Worm (Caenorhabditis elegans) whole organism, late embryonic: ENCODE results near the gene Y37E11AM.4.

ENCODE experiments used
- ceh-9 ChIP-seq: sonication (generic microtip); optimal IDR thresholded peaks from 2 replicates; lab custom pipeline; 2016; ENCODE audit warnings: mild to moderate bottlenecking, missing genetic modification characterization, inconsistent platforms, missing compliant biosample characterization
- elt-2 ChIP-seq: sonication (generic microtip); optimal IDR thresholded peaks from 2 replicates; lab custom pipeline; 2016; ENCODE audit warnings: missing genetic modification reagents, missing genetic modification characterization, missing compliant biosample characterization
- hlh-15 ChIP-seq: sonication (generic microtip); optimal IDR thresholded peaks from 2 replicates; lab custom pipeline; 2016; ENCODE audit warnings: missing genetic modification characterization, missing compliant biosample characterization
- nhr-11 ChIP-seq: fragments of 150-350 bp; optimal IDR thresholded peaks from 2 replicates; lab custom pipeline; 2014; ENCODE audit warnings: missing biosample characterization, missing genetic modification characterization
- pag-3 ChIP-seq: sonication (generic microtip); optimal IDR thresholded peaks from 2 replicates; lab custom pipeline; 2016; ENCODE audit warnings: missing compliant biosample characterization, missing genetic modification characterization, borderline replicate concordance
- pha-4 ChIP-seq: fragments of 150-350 bp; optimal IDR thresholded peaks from 2 replicates; lab custom pipeline; 2018; ENCODE audit warnings: missing biosample characterization, missing genetic modification reagents, missing genetic modification characterization
- rnt-1 ChIP-seq: sonication (generic microtip); optimal IDR thresholded peaks from 2 replicates; lab custom pipeline; 2016; ENCODE audit warnings: missing genetic modification characterization, missing compliant biosample characterization

- TF ChIP-seq rnt-1 (tag; lab: Kevin White, UChicago), result no peak
- TF ChIP-seq elt-2, result no peak
- TF ChIP-seq ceh-9 (tag; lab: Kevin White, UChicago), result no peak
- TF ChIP-seq nhr-11, result no peak
- TF ChIP-seq pag-3 (tag; lab: Kevin White, UChicago), result no peak
- no peak for TF ChIP-seq pha-4 (tag; lab: Kevin White, UChicago)
- TF ChIP-seq hlh-15 (tag; lab: Kevin White, UChicago), result no peak
Observed at ce11 chrIV:3765457-3765856, 42.9 kb upstream of the Y37E11AM.4 start.
